Fruit fly (Drosophila melanogaster): Measurements from ENCODE around the gene Creld.

Gene Creld

DNA sequence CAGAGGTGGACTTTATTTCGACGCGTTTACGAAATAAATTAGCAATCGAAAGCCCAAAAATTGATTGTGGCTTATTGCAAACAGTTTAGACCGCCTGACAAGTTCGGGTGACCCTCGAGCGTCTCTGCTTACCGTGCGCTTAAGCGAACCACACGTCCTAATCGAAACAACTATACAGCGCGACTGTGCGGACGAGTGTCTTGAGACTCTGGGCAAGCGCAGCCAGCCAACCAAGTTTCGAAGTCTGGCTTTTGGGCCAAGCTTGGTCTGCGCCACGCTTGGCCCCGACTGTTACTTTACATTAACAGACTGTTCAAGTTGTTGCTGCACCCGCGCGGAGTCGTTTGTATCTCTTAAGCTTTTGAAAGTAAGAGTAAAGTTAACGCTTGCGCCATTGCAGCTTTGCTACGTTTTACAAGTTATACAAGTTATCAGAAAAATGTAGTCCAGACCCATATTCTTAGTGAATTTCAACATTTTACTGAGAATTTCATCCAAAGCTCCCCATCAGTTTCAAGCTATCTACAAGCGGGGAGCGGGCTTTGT lies 43.0 kb upstream of the Creld start (continued):
- TF ChIP-seq Ets21C (GFP tag; optimal IDR thresholded peaks at IDR 0.05) (no peak), Sox15 (GFP tag; optimal IDR thresholded peaks at IDR 0.05) (no peak), CG34406 (GFP tag; optimal IDR thresholded peaks at IDR 0.05) (no peak), Blimp-1 (GFP tag; optimal IDR thresholded peaks at IDR 0.05) (peak; percentile 63), dac (GFP tag; optimal IDR thresholded peaks at IDR 0.05) (no peak)

- TF ChIP-seq CG8119 (GFP tag; IDR thresholded peaks at IDR 0.05) (0 out of 3 replicates have a peak, but pooled peaks have one; percentile 13), CG10669 (GFP tag; optimal IDR thresholded peaks at IDR 0.05) (no peak), achi (GFP tag; optimal IDR thresholded peaks at IDR 0.05) (no peak), CG11294 (GFP tag; IDR thresholded peaks at IDR 0.05) (no peak), Gug (GFP tag; IDR thresholded peaks at IDR 0.05) (no peak), Blimp-1 (GFP tag; optimal IDR thresholded peaks at IDR 0.05) (no peak), Hr4 (GFP tag; optimal IDR thresholded peaks at IDR 0.05) (peak; percentile 44), Eip93F (GFP tag; optimal IDR thresholded peaks at IDR 0.05) (no peak), CG8632 (GFP tag; optimal IDR thresholded peaks at IDR 0.05) (no peak), Lpt (GFP tag; optimal IDR thresholded peaks at IDR 0.05) (no peak), fd85E (GFP tag; optimal IDR thresholded peaks at IDR 0.05) (no peak), CG6163 (GFP tag; IDR thresholded peaks at IDR 0.05) (no peak), CG6276 (GFP tag; optimal IDR thresholded peaks at IDR 0.05) (no peak), Eip78C (GFP tag) (peak; percentile 61), lz (GFP tag; optimal IDR thresholded peaks at IDR 0.05) (no peak), CG4318 (GFP tag; optimal IDR thresholded peaks at IDR 0.05) (no peak), fkh (GFP tag; optimal IDR thresholded peaks at IDR 0.05) (no peak), CG32006 (GFP tag; optimal IDR thresholded peaks at IDR 0.05) (peak; percentile 12), pdm3 (GFP tag; optimal IDR thresholded peaks at IDR 0.05) (peak; percentile 25)
Observed at dm6 chr2L:65354-65949, 36.7 kb upstream of the Creld start, which contains the start of gene Cda5. Gene Cda5, minus strand, starts transcription at chr2L:65404.

DNA sequence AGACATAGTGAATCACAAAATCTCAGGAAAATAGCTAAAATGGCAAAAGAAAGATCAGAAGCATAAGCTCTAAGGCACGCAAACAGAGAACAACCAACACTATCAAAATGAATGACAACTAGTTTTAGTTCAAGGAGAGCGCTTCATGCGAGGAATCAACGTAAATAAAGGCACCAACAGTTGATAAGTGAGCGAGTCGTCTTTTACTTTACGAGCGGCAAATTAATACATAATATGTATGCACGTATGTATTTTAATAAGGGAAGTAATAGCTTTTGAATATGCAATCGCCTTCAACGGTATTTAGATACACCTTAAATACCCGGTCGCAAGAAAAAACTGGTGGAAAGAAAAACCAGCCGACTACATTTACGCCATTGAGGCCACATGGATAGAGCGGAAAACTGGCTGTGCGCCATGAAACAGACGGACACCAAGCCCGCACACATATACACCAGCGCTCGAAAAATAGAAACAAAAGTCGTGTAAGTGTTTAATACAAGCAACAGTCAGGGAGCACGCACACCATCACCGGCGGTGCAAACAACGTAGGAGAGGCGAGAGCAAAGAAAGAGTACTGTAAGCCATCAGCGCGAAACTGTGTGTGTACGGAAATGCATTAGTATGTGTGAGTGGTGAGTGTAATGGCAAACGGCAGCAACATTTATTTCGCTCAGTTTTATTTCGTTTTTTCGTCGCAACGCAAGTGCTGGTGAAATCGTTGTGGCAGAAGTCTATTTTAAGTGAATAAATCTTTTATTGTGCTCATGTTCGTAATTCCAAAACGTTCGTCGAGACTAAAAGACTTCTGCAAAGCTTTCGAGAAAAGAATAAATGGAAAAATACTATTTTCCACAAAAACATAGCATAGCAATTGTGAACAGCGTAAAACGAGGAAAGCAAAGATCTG lies 35.6 kb upstream of the Creld start, which contains the start of gene dbr:
Gene dbr (plus strand): TSS at position 114 of the 910 bp plus-strand sequence.
- no peak for TF ChIP-seq Eip93F (GFP tag; optimal IDR thresholded peaks at IDR 0.05)
- no peak for TF ChIP-seq cyc (GFP tag; optimal IDR thresholded peaks at IDR 0.05)
- TF ChIP-seq CG1621 (tag; optimal IDR thresholded peaks at IDR 0.05) = peak; percentile 90
- TF ChIP-seq achi (GFP tag; optimal IDR thresholded peaks at IDR 0.05) = no peak
- TF ChIP-seq fkh (GFP tag; optimal IDR thresholded peaks at IDR 0.05) = no peak
- TF ChIP-seq CG8119 (GFP tag; IDR thresholded peaks at IDR 0.05) = peak; percentile 77
- TF ChIP-seq Ets21C (GFP tag; optimal IDR thresholded peaks at IDR 0.05) = no peak
- TF ChIP-seq salr (GFP tag; optimal IDR thresholded peaks at IDR 0.05) = peak; percentile 48 to 62
- peak; percentile 10 for TF ChIP-seq Blimp-1 (GFP tag; optimal IDR thresholded peaks at IDR 0.05)
- peak; percentile 73 for TF ChIP-seq Lpt (GFP tag; optimal IDR thresholded peaks at IDR 0.05)
- TF ChIP-seq eg (GFP tag; IDR thresholded peaks at IDR 0.05) = peak; percentile 82
- no peak for TF ChIP-seq CG8319 (GFP tag; optimal IDR thresholded peaks at IDR 0.05)
- peak; percentile 10 for TF ChIP-seq CG11762 (GFP tag; optimal IDR thresholded peaks at IDR 0.05; ENCODE audit: insufficient read depth)
- TF ChIP-seq CG31627 (GFP tag; optimal IDR thresholded peaks at IDR 0.05) = no peak
- peak; percentile 23 for TF ChIP-seq CG8632 (GFP tag; optimal IDR thresholded peaks at IDR 0.05)
- TF ChIP-seq fd59A (GFP tag; optimal IDR thresholded peaks at IDR 0.05) = peak; percentile 57
- TF ChIP-seq CG6808 (GFP tag; optimal IDR thresholded peaks at IDR 0.05) = peak; percentile 78
- TF ChIP-seq pdm3 (GFP tag; optimal IDR thresholded peaks at IDR 0.05) = peak; percentile 42
- TF ChIP-seq Sox102F (GFP tag; optimal IDR thresholded peaks at IDR 0.05) = peak; percentile 62
- TF ChIP-seq Ets96B (tag; optimal IDR thresholded peaks at IDR 0.05) = peak; percentile 52
- peak; percentile 60 for TF ChIP-seq CG9139 (GFP tag; optimal IDR thresholded peaks at IDR 0.05)
- TF ChIP-seq CG32006 (GFP tag; optimal IDR thresholded peaks at IDR 0.05) = peak; percentile 62
- no peak for TF ChIP-seq CG10631 (GFP tag; optimal IDR thresholded peaks at IDR 0.05)
- no peak for TF ChIP-seq CG11902 (GFP tag; optimal IDR thresholded peaks at IDR 0.05)
- peak; percentile 68 for TF ChIP-seq CG6276 (GFP tag; optimal IDR thresholded peaks at IDR 0.05)
- TF ChIP-seq Hr38 (GFP tag; optimal IDR thresholded peaks at IDR 0.05) = no peak
- no peak for TF ChIP-seq Sox15 (GFP tag; optimal IDR thresholded peaks at IDR 0.05)
- TF ChIP-seq CG10669 (GFP tag; optimal IDR thresholded peaks at IDR 0.05) = peak; percentile 38
- peak; percentile 67 for TF ChIP-seq CG3032 (tag; optimal IDR thresholded peaks at IDR 0.05)
- TF ChIP-seq lz (GFP tag; optimal IDR thresholded peaks at IDR 0.05) = no peak
- peak; percentile 30 for TF ChIP-seq Met (GFP tag; optimal IDR thresholded peaks at IDR 0.05)
- TF ChIP-seq CG11294 (GFP tag; IDR thresholded peaks at IDR 0.05) = peak; percentile 56; the same call in 1 of the 2 replicates
- peak; percentile 67 for TF ChIP-seq CG15336 (GFP tag; IDR thresholded peaks at IDR 0.05)
- TF ChIP-seq CG16779 (tag; optimal IDR thresholded peaks at IDR 0.05) = peak; percentile 63

All from whole organism, prepupa.